Worm (Caenorhabditis elegans) whole organism, midembryonic: ENCODE results near the gene str-262.

Experiments
- T22C8.4 ChIP-seq: fragments of 200-800 bp; sonication (Bioruptor generic); IDR thresholded peaks from 2 replicates; pipeline ENCODE4 v1.3.6; 2022; ENCODE audit warnings: missing genetic modification characterization, missing compliant biosample characterization
- cog-1 ChIP-seq: sonication (generic microtip); optimal IDR thresholded peaks from 2 replicates; lab custom pipeline; 2016; ENCODE audit warnings: missing genetic modification characterization, missing compliant biosample characterization
- flt-1 ChIP-seq: fragments of 200-800 bp; sonication (Bioruptor generic); IDR thresholded peaks from 2 replicates; pipeline ENCODE4 v1.3.6; 2022; ENCODE audit warnings: missing genetic modification characterization, missing compliant biosample characterization
- klf-2 ChIP-seq: fragments of 200-800 bp; sonication (Bioruptor generic); conservative IDR thresholded peaks from 2 replicates; pipeline ENCODE4 v1.3.6; 2022; ENCODE audit warnings: missing genetic modification reagents, missing genetic modification characterization, missing compliant biosample characterization
- med-1 ChIP-seq: sonication (generic microtip); optimal IDR thresholded peaks from 2 replicates; lab custom pipeline; 2017; ENCODE audit warnings: missing genetic modification characterization, mild to moderate bottlenecking, missing compliant biosample characterization, antibody characterized with exemption, missing genetic modification reagents; ENCODE audit not compliant: insufficient read depth
- ref-1 ChIP-seq: fragments of 200-800 bp; sonication (Bioruptor generic); conservative IDR thresholded peaks from 2 replicates; pipeline ENCODE4 v1.3.6; 2022; ENCODE audit warnings: missing genetic modification reagents, missing genetic modification characterization, missing compliant biosample characterization
- tab-1 ChIP-seq: fragments of 200-800 bp; sonication (Bioruptor generic); IDR thresholded peaks from 2 replicates; pipeline ENCODE4 v1.3.6; 2022; ENCODE audit warnings: missing genetic modification characterization, missing compliant biosample characterization
- ztf-23 ChIP-seq: fragments of 200-800 bp; sonication (Bioruptor generic); IDR thresholded peaks from 2 replicates; pipeline ENCODE4 v1.3.6; 2022; ENCODE audit warnings: missing genetic modification reagents, missing genetic modification characterization, missing compliant biosample characterization
- ztf-29 ChIP-seq: fragments of 200-800 bp; sonication (Bioruptor generic); IDR thresholded peaks from 2 replicates; pipeline ENCODE4 v1.3.6; 2022; ENCODE audit warnings: missing genetic modification reagents, missing genetic modification characterization, missing compliant biosample characterization

DNA sequence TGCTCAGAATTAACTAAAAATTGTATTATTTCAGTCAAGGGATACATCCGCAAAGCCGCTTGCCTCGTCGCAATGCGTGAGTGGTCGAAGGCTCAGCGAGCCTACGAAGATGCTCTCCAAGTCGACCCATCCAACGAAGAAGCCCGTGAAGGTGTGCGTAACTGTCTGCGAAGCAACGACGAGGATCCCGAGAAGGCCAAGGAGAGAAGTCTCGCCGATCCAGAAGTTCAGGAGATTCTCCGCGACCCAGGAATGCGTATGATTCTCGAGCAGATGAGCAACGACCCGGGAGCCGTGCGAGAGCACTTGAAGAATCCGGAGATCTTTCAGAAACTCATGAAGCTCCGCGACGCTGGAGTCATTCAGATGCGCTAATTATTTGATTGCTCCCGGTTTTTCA lies 21.8 kb upstream of the str-262 start:
- TF ChIP-seq ztf-29 (GFP tag; lab: Robert Waterston, UW) (no peak), klf-2 (GFP tag; lab: Robert Waterston, UW) (no peak), flt-1 (GFP tag; lab: Robert Waterston, UW) (no peak), cog-1 (tag; lab: Kevin White, UChicago) (no peak), T22C8.4 (no peak), tab-1 (GFP tag; lab: Robert Waterston, UW) (no peak), ztf-23 (GFP tag; lab: Robert Waterston, UW) (no peak), med-1 (GFP tag; lab: Kevin White, UChicago) (no peak), ref-1 (GFP tag; lab: Robert Waterston, UW) (no peak)
